Worm (Caenorhabditis elegans) whole organism, L3 larva: ENCODE results near the gene thn-4.

Experiments
- aly-2 ChIP-seq: fragments of 150-350 bp; optimal IDR thresholded peaks from 2 replicates; lab custom pipeline; 2014; ENCODE audit warnings: missing biosample characterization, missing genetic modification characterization
- ama-1 ChIP-seq: fragments of 150-350 bp; optimal IDR thresholded peaks from 2 replicates; lab custom pipeline; 2018
- ceh-16 ChIP-seq: sonication (generic microtip); optimal IDR thresholded peaks from 2 replicates; lab custom pipeline; 2017; ENCODE audit warnings: missing biosample characterization, missing genetic modification characterization
- ceh-82 ChIP-seq: fragments of 150-350 bp; optimal IDR thresholded peaks from 2 replicates; lab custom pipeline; 2014; ENCODE audit warnings: missing biosample characterization, missing genetic modification characterization
- ceh-9 ChIP-seq: sonication (generic microtip); optimal IDR thresholded peaks from 2 replicates; lab custom pipeline; 2018; ENCODE audit warnings: missing biosample characterization, missing genetic modification characterization
- daf-12 ChIP-seq: fragments of 150-350 bp; optimal IDR thresholded peaks from 2 replicates; lab custom pipeline; 2014; ENCODE audit warnings: missing biosample characterization, missing genetic modification reagents, missing genetic modification characterization
- egl-27 ChIP-seq: sonication (generic microtip); optimal IDR thresholded peaks from 4 replicates; lab custom pipeline; 2017; ENCODE audit warnings: missing biosample characterization, missing genetic modification reagents, missing genetic modification characterization
- egl-5 ChIP-seq: fragments of 150-350 bp; optimal IDR thresholded peaks from 2 replicates; lab custom pipeline; 2017; ENCODE audit warnings: missing biosample characterization, missing genetic modification reagents, missing genetic modification characterization, inconsistent platforms
- elt-1 ChIP-seq: fragments of 150-350 bp; optimal IDR thresholded peaks from 2 replicates; lab custom pipeline; 2014; ENCODE audit warnings: missing biosample characterization, missing genetic modification characterization
- elt-2 ChIP-seq: sonication (generic microtip); optimal IDR thresholded peaks from 2 replicates; lab custom pipeline; 2016; ENCODE audit warnings: missing genetic modification reagents, mild to moderate bottlenecking, missing genetic modification characterization, missing compliant biosample characterization
- eor-1 ChIP-seq, 2 experiments: fragments of 150-350 bp; optimal IDR thresholded peaks; 2 replicates each; lab custom pipeline; 2014 to 2018; ENCODE audit warnings: missing biosample characterization in 2 of 2, missing genetic modification characterization in 2 of 2
- fkh-10 ChIP-seq: sonication (generic microtip); optimal IDR thresholded peaks from 2 replicates; lab custom pipeline; 2017; ENCODE audit warnings: missing biosample characterization, missing genetic modification reagents, missing genetic modification characterization
- fkh-2 ChIP-seq: fragments of 150-350 bp; optimal IDR thresholded peaks from 2 replicates; lab custom pipeline; 2014; ENCODE audit warnings: missing biosample characterization, missing genetic modification reagents, missing genetic modification characterization
- fos-1 ChIP-seq: fragments of 150-350 bp; optimal IDR thresholded peaks from 2 replicates; lab custom pipeline; 2014; ENCODE audit warnings: missing biosample characterization, missing genetic modification characterization
- hmg-11 ChIP-seq: sonication (generic microtip); optimal IDR thresholded peaks from 2 replicates; lab custom pipeline; 2016; ENCODE audit warnings: missing genetic modification characterization, missing compliant biosample characterization
- jun-1 ChIP-seq: fragments of 150-350 bp; optimal IDR thresholded peaks from 2 replicates; lab custom pipeline; 2014; ENCODE audit warnings: missing biosample characterization, missing genetic modification reagents, missing genetic modification characterization
- lin-15B ChIP-seq: fragments of 150-350 bp; optimal IDR thresholded peaks from 2 replicates; lab custom pipeline; 2014; ENCODE audit warnings: missing biosample characterization, missing genetic modification characterization
- lin-39 ChIP-seq: fragments of 150-350 bp; optimal IDR thresholded peaks from 2 replicates; lab custom pipeline; 2018; ENCODE audit warnings: missing biosample characterization, missing genetic modification reagents, missing genetic modification characterization
- lsy-12 ChIP-seq: sonication (generic microtip); optimal IDR thresholded peaks from 2 replicates; lab custom pipeline; 2016; ENCODE audit warnings: mild to moderate bottlenecking, missing genetic modification characterization, missing compliant biosample characterization
- mdl-1 ChIP-seq: fragments of 150-350 bp; optimal IDR thresholded peaks from 2 replicates; lab custom pipeline; 2014; ENCODE audit warnings: missing biosample characterization, missing genetic modification characterization
- nfya-1 ChIP-seq: sonication (generic microtip); optimal IDR thresholded peaks from 2 replicates; lab custom pipeline; 2017; ENCODE audit warnings: missing genetic modification characterization, mild to moderate bottlenecking, missing compliant biosample characterization, antibody characterized with exemption, moderate library complexity; ENCODE audit not compliant: insufficient read depth
- nhr-11 ChIP-seq: fragments of 150-350 bp; optimal IDR thresholded peaks from 2 replicates; lab custom pipeline; 2014; ENCODE audit warnings: missing biosample characterization, missing genetic modification characterization
- nhr-12 ChIP-seq: fragments of 150-350 bp; optimal IDR thresholded peaks from 2 replicates; lab custom pipeline; 2014; ENCODE audit warnings: missing biosample characterization, missing genetic modification characterization
- nhr-23 ChIP-seq: fragments of 150-350 bp; optimal IDR thresholded peaks from 2 replicates; lab custom pipeline; 2014; ENCODE audit warnings: missing biosample characterization, missing genetic modification reagents, missing genetic modification characterization
- nhr-25 ChIP-seq: sonication (generic microtip); optimal IDR thresholded peaks from 2 replicates; lab custom pipeline; 2017; ENCODE audit warnings: missing biosample characterization, missing genetic modification characterization
- nhr-28 ChIP-seq: fragments of 150-350 bp; optimal IDR thresholded peaks from 2 replicates; lab custom pipeline; 2014; ENCODE audit warnings: missing biosample characterization, missing genetic modification characterization
- nhr-43 ChIP-seq: sonication (generic microtip); optimal IDR thresholded peaks from 2 replicates; lab custom pipeline; 2016; ENCODE audit warnings: mild to moderate bottlenecking, missing genetic modification characterization, missing compliant biosample characterization; ENCODE audit not compliant: poor library complexity, severe bottlenecking
- nhr-76 ChIP-seq: fragments of 150-350 bp; sonication (generic microtip); optimal IDR thresholded peaks from 5 replicates; lab custom pipeline; 2014; ENCODE audit warnings: missing biosample characterization, missing genetic modification characterization
- nhr-77 ChIP-seq: fragments of 150-350 bp; optimal IDR thresholded peaks from 2 replicates; lab custom pipeline; 2014; ENCODE audit warnings: missing biosample characterization, missing genetic modification characterization
- pha-4 ChIP-seq: fragments of 150-350 bp; optimal IDR thresholded peaks from 2 replicates; lab custom pipeline; 2014; ENCODE audit warnings: missing biosample characterization, missing genetic modification reagents, missing genetic modification characterization
- sea-2 ChIP-seq: fragments of 150-350 bp; sonication (generic microtip); optimal IDR thresholded peaks from 4 replicates; lab custom pipeline; 2014; ENCODE audit warnings: missing biosample characterization, missing genetic modification reagents, missing genetic modification characterization
- skn-1 ChIP-seq: fragments of 150-350 bp; optimal IDR thresholded peaks from 2 replicates; lab custom pipeline; 2014; ENCODE audit warnings: missing biosample characterization, missing genetic modification characterization
- snpc-4 ChIP-seq: fragments of 150-350 bp; optimal IDR thresholded peaks from 2 replicates; lab custom pipeline; 2014; ENCODE audit warnings: missing biosample characterization, missing genetic modification characterization
- tbx-2 ChIP-seq: sonication (generic microtip); optimal IDR thresholded peaks from 2 replicates; lab custom pipeline; 2016; ENCODE audit warnings: mild to moderate bottlenecking, missing genetic modification characterization, missing compliant biosample characterization
- unc-39 ChIP-seq: sonication (generic microtip); optimal IDR thresholded peaks from 4 replicates; lab custom pipeline; 2017; ENCODE audit warnings: missing biosample characterization, missing genetic modification characterization
- ztf-11 ChIP-seq: fragments of 150-350 bp; optimal IDR thresholded peaks from 2 replicates; lab custom pipeline; 2014; ENCODE audit warnings: missing biosample characterization, missing genetic modification characterization

Gene thn-4

ce11 chrV:16873642-16874041 lies 2.4 kb upstream of the thn-4 start, which contains the start of gene srw-23:
srw-23 (plus strand) TSS chrV:16873942.
- TF ChIP-seq nhr-12 (tag; lab: Kevin White, UChicago) (no peak), skn-1 (tag; lab: Kevin White, UChicago) (no peak), hmg-11 (tag; lab: Kevin White, UChicago) (no peak), tbx-2 (tag; lab: Kevin White, UChicago) (no peak)

- TF ChIP-seq tbx-2 (tag; lab: Kevin White, UChicago) (no peak), elt-1 (tag; lab: Kevin White, UChicago) (no peak), fkh-10 (GFP tag; lab: Kevin White, UChicago) (no peak), mdl-1 (tag; lab: Kevin White, UChicago) (no peak), nhr-28 (tag; lab: Kevin White, UChicago) (no peak), hmg-11 (tag; lab: Kevin White, UChicago) (no peak), nhr-12 (tag; lab: Kevin White, UChicago) (no peak), daf-12 (tag; lab: Kevin White, UChicago) (no peak), nhr-25 (no peak), lsy-12 (tag; lab: Kevin White, UChicago) (no peak), ztf-11 (tag; lab: Kevin White, UChicago) (no peak), fkh-2 (tag; lab: Kevin White, UChicago) (no peak), egl-27 (tag; lab: Kevin White, UChicago) (no peak), nhr-23 (tag; lab: Kevin White, UChicago) (no peak), ama-1 (lab: Kevin White, UChicago) (no peak), ceh-9 (tag; lab: Kevin White, UChicago) (no peak), nhr-11 (tag; lab: Kevin White, UChicago) (no peak), lin-15B (tag; lab: Kevin White, UChicago) (no peak), nhr-43 (no peak)
These were observed 1.5 kb downstream of the thn-4 start, which contains the start of gene clec-33 for ce11 chrV:16869740-16870139. clec-33 (minus strand) TSS chrV:16869840.

ce11 chrV:16865404-16865803 lies 5.9 kb downstream of the thn-4 start, which contains the start of gene clec-28:
clec-28 (plus strand) TSS chrV:16865704.
- no peak for TF ChIP-seq pha-4 (tag; lab: Kevin White, UChicago)
- no peak for TF ChIP-seq daf-12 (tag; lab: Kevin White, UChicago)
- TF ChIP-seq tbx-2 (tag; lab: Kevin White, UChicago), result no peak
- TF ChIP-seq nhr-77 (tag; lab: Kevin White, UChicago), result no peak
- TF ChIP-seq ztf-11 (tag; lab: Kevin White, UChicago), result no peak
- no peak for TF ChIP-seq lin-15B (tag; lab: Kevin White, UChicago)
- no peak for TF ChIP-seq nhr-76 (tag; lab: Kevin White, UChicago)
- no peak for TF ChIP-seq nfya-1
- TF ChIP-seq aly-2 (tag; lab: Kevin White, UChicago), result no peak
- TF ChIP-seq lin-39 (tag; lab: Kevin White, UChicago), result no peak

- TF ChIP-seq nhr-43 (no peak), pha-4 (tag; lab: Kevin White, UChicago) (no peak), ztf-11 (tag; lab: Kevin White, UChicago) (no peak), nfya-1 (no peak), fos-1 (tag; lab: Kevin White, UChicago) (no peak), ceh-82 (tag; lab: Kevin White, UChicago) (no peak), egl-5 (tag; lab: Kevin White, UChicago) (no peak), hmg-11 (tag; lab: Kevin White, UChicago) (no peak), sea-2 (GFP tag; lab: Kevin White, UChicago) (no peak), nhr-76 (tag; lab: Kevin White, UChicago) (no peak), nhr-23 (tag; lab: Kevin White, UChicago) (no peak), fkh-2 (tag; lab: Kevin White, UChicago) (no peak), ama-1 (lab: Kevin White, UChicago) (no peak), lsy-12 (tag; lab: Kevin White, UChicago) (no peak), jun-1 (tag; lab: Kevin White, UChicago) (no peak), unc-39 (tag; lab: Kevin White, UChicago) (no peak), nhr-28 (tag; lab: Kevin White, UChicago) (no peak)
- TF ChIP-seq, all 47 proteins: peak for 0
These were observed 9.6 kb downstream of the thn-4 start, which contains the start of the genes clec-32 and clec-24 for ce11 chrV:16861719-16862118. clec-32 (minus strand) TSS chrV:16861819. clec-24 (plus strand) TSS chrV:16862012.

- TF ChIP-seq fkh-2 (tag; lab: Kevin White, UChicago) (no peak), nfya-1 (no peak), nhr-11 (tag; lab: Kevin White, UChicago) (no peak), mdl-1 (tag; lab: Kevin White, UChicago) (no peak), ama-1 (lab: Kevin White, UChicago) (no peak), eor-1 (tag; optimal IDR thresholded peaks at IDR 0.05; lab: Kevin White, UChicago) (no peak), ceh-16 (no peak), ztf-11 (tag; lab: Kevin White, UChicago) (no peak), nhr-12 (tag; lab: Kevin White, UChicago) (no peak), elt-2 (tag; lab: Kevin White, UChicago) (no peak), ceh-9 (tag; lab: Kevin White, UChicago) (no peak), lin-15B (tag; lab: Kevin White, UChicago) (no peak), snpc-4 (tag; lab: Kevin White, UChicago) (no peak), hmg-11 (tag; lab: Kevin White, UChicago) (no peak)
These were observed 13.3 kb downstream of the thn-4 start, which contains the start of the genes clec-31 and clec-22 for ce11 chrV:16857977-16858479. clec-31 (minus strand) TSS chrV:16858077. clec-22 (plus strand) TSS chrV:16858429.
